Worm (Caenorhabditis elegans): ENCODE data around the gene ZK688.5.

- no peak for TF ChIP-seq lin-13 (GFP tag; optimal IDR thresholded peaks at IDR 0.05)
- TF ChIP-seq blmp-1 (tag; optimal IDR thresholded peaks at IDR 0.05), result no peak
- TF ChIP-seq nhr-12 (tag; optimal IDR thresholded peaks at IDR 0.05), result no peak
- TF ChIP-seq ces-1 (GFP tag; optimal IDR thresholded peaks at IDR 0.05), result no peak
- TF ChIP-seq nhr-237 (tag; optimal IDR thresholded peaks at IDR 0.05), result no peak
- TF ChIP-seq swsn-7 (tag; optimal IDR thresholded peaks at IDR 0.05), result no peak
- no peak for TF ChIP-seq snpc-4 (tag; optimal IDR thresholded peaks at IDR 0.05)
- no peak for TF ChIP-seq ceh-63 (GFP tag; optimal IDR thresholded peaks at IDR 0.05)
- TF ChIP-seq mdl-1 (tag; optimal IDR thresholded peaks at IDR 0.05), result no peak
- TF ChIP-seq ztf-11 (tag; optimal IDR thresholded peaks at IDR 0.05), result no peak
- no peak for TF ChIP-seq lin-39 (tag; optimal IDR thresholded peaks at IDR 0.05)
- no peak for TF ChIP-seq C04F5.9 (tag; optimal IDR thresholded peaks at IDR 0.05)
Observed at ce11 chrIII:7903427-7903826, 12.0 kb upstream of the ZK688.5 start.

All from whole organism, L1 larva.